Worm (Caenorhabditis elegans): ENCODE data around the gene csa-1.

- TF ChIP-seq him-1 (tag; optimal IDR thresholded peaks at IDR 0.05) (no peak), dao-5 (tag; optimal IDR thresholded peaks at IDR 0.05) (no peak), W03F9.2 (tag; optimal IDR thresholded peaks at IDR 0.05) (no peak)
Observed at ce11 chrII:9306835-9307234, 12.7 kb downstream of the csa-1 start.

Measured in whole organism, L4/young adult.